Worm (Caenorhabditis elegans): ENCODE measurements around the gene fbxb-83.
"Not testable (repeated sequence)": the region's sequence is repeated elsewhere in the genome, so short reads cannot be mapped to it uniquely, and the experiment has no call there.

The fbxb-83 gene

DNA sequence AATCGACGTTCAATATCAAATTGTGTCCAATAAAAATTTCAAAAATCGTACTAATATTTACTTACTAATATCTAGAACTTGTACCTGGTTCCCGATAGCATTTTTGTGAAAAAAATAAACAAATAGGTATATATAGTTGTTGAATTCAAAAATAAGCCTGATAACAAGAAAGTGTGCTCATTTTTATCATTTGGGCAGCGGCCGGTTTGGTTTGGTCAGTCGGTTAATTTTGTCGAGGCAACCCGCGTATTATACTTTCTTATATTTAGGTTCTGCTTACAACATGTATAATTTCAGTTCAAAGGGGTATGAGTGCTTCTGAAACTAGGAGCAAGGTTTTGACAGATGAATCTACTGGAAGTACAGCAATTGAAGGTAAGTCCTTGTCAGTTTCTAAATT lies 14.4 kb downstream of the fbxb-83 start, which contains the start of the genes nhr-280 and C29F9.2:
Gene nhr-280 (minus strand): TSS at position 101 of the 400 bp plus-strand sequence.
Gene C29F9.2 (plus strand): TSS at position 298 of the 400 bp plus-strand sequence.
- TF ChIP-seq blmp-1 (tag; optimal IDR thresholded peaks at IDR 0.05) (no peak), ceh-83 (GFP tag; optimal IDR thresholded peaks at IDR 0.05) (no peak), tbx-8 (GFP tag; optimal IDR thresholded peaks at IDR 0.05) (no peak), snpc-4 (tag; optimal IDR thresholded peaks at IDR 0.05) (no peak), mab-5 (tag; optimal IDR thresholded peaks at IDR 0.05) (no peak), pha-4 (tag; optimal IDR thresholded peaks at IDR 0.05) (no peak), M03D4.4 (tag; optimal IDR thresholded peaks at IDR 0.05) (no peak), nhr-237 (tag; optimal IDR thresholded peaks at IDR 0.05) (no peak), lin-13 (tag; optimal IDR thresholded peaks at IDR 0.05) (no peak), lin-32 (GFP tag; optimal IDR thresholded peaks at IDR 0.05) (no peak)

DNA sequence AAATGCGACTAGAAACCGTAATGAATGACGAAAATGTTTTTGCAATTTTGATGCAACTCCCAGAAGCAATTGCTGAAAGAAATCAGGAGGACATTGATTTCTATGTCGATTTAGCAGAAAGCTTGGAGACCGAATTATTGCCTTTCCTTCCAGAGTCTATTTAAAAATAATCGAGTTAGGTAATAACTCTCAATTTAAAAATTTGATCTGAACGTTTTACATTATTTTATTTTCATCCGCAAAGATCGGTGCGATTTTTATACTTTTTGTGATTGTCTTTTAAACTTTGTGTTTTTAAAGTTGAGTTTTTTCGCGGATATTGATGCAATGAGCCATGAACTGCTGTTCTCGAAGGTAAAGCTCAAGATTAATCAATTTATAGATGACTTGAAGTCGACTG lies 20.5 kb downstream of the fbxb-83 start, which contains the start of gene pals-23:
Gene pals-23 (plus strand): TSS at position 301 of the 400 bp plus-strand sequence.
- TF ChIP-seq nhr-237 (tag; optimal IDR thresholded peaks at IDR 0.05) (no peak), mab-5 (tag; optimal IDR thresholded peaks at IDR 0.05) (no peak), snpc-4 (tag; optimal IDR thresholded peaks at IDR 0.05) (no peak), zip-8 (tag; optimal IDR thresholded peaks at IDR 0.05) (no peak), elt-1 (tag; optimal IDR thresholded peaks at IDR 0.05; ENCODE audit: borderline replicate concordance, insufficient read depth) (no peak), M03D4.4 (tag; optimal IDR thresholded peaks at IDR 0.05) (no peak), blmp-1 (tag; optimal IDR thresholded peaks at IDR 0.05) (no peak), elt-3 (tag; optimal IDR thresholded peaks at IDR 0.05) (no peak), unc-120 (tag; optimal IDR thresholded peaks at IDR 0.05; ENCODE audit: poor library complexity, severe bottlenecking) (no peak), nhr-12 (tag; optimal IDR thresholded peaks at IDR 0.05) (no peak), ham-2 (GFP tag; optimal IDR thresholded peaks at IDR 0.05) (no peak), ceh-43 (GFP tag; optimal IDR thresholded peaks at IDR 0.05) (no peak), lin-13 (tag; optimal IDR thresholded peaks at IDR 0.05) (no peak)

DNA sequence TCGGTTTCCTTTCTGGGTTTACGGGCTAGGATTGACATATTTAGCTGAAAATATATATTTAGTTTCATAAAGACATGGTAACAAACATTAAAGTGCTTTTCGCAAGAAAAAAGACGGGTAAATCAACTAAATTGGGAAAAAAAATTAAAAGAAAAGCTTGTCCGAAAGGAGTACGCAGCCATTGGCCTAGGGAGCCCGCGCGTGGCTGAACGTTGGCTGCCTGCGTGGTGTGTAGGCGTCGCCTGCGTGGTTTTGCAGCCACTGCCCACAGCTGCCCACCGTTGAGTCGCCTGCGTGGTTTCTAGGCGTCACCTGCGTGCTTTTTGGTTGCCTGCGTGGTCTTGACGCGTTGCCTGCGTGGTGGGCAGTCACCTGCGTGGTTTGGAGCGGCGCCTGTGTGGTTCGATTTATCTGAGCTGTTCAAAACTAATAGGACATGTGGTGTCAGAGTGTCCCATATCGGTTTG lies 23.0 kb downstream of the fbxb-83 start, which contains the start of gene C29F9.12:
Gene C29F9.12 (minus strand): TSS at position 51 of the 467 bp plus-strand sequence.
- TF ChIP-seq drap-1 (GFP tag; optimal IDR thresholded peaks at IDR 0.05); lin-13 (tag; optimal IDR thresholded peaks at IDR 0.05); mls-2 (tag; optimal IDR thresholded peaks at IDR 0.05): not testable (repeated sequence)

DNA sequence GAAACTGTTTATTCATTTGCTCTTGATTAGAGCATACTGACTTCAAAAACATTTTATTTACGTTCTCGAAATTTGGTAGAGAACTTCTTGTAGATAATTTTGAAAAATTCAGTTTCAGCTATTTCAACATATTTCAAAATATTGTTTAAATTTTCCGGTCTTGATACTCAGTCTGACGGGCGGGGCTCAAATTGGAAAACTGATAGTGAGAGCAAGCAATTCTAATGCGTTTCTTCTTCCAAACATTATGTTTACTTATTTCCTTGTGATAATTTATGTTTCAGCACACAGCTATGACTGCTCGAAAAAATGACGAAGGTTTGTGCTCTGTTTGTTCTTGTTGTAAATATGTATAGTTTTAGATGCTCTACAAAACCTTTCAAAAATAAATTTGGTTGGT lies 24.8 kb downstream of the fbxb-83 start, which contains the start of gene pals-24:
Gene pals-24 (plus strand): TSS at position 237 of the 400 bp plus-strand sequence.
- TF ChIP-seq hlh-1 (tag; optimal IDR thresholded peaks at IDR 0.05), result no peak
- TF ChIP-seq zip-8 (tag; optimal IDR thresholded peaks at IDR 0.05), result no peak
- no peak for TF ChIP-seq snpc-4 (tag; optimal IDR thresholded peaks at IDR 0.05)

DNA sequence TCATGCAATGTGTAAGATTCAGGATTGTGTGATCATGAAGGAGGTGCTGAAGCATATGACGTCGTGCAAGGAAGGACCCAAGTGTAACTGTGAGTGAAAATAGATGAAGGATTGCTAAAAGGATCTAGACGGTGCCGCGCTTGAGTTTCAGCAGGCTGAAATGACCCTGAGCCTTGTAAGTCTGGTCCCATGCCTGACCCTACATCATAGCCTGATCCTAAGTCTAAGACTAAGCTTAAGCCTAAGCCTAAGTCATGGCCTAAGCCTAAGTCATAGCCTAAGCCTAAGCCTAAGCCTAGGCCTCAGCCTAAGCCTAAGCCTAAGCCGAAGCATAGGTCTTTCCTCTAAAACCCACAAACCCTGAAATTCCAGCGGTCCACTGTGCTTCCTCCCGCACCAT lies 27.2 kb downstream of the fbxb-83 start:
- TF ChIP-seq nhr-76 (tag; optimal IDR thresholded peaks at IDR 0.05) (no peak), ceh-43 (GFP tag; optimal IDR thresholded peaks at IDR 0.05) (no peak), zip-8 (tag; optimal IDR thresholded peaks at IDR 0.05) (no peak)

DNA sequence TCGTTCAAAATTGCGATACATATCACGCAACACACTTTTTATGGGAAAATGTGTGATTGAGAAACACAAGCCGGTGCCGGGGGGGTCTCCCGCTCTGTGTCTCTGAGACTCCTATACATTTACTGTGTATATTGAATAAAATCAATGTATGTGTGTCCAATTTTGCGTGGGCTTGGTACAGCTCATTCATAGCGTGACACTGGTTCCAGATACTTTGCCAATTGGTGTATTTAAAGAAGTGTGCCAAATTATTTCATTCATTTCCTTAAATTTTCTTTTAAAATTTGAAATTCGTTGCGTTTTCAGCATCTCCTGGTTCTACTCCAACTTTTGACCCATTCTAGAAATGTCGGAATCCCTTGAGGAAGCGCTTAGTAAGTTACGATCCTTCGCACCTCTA lies 27.8 kb downstream of the fbxb-83 start, which contains the start of gene C29F9.5:
Gene C29F9.5 (plus strand): TSS at position 301 of the 400 bp plus-strand sequence.
- TF ChIP-seq mab-5 (tag; optimal IDR thresholded peaks at IDR 0.05) (no peak), elt-3 (tag; optimal IDR thresholded peaks at IDR 0.05) (no peak), cnd-1 (tag; optimal IDR thresholded peaks at IDR 0.05) (no peak), nhr-237 (tag; optimal IDR thresholded peaks at IDR 0.05) (no peak), zip-8 (tag; optimal IDR thresholded peaks at IDR 0.05) (no peak), ces-1 (GFP tag; optimal IDR thresholded peaks at IDR 0.05) (no peak), ceh-83 (GFP tag; optimal IDR thresholded peaks at IDR 0.05) (no peak), M03D4.4 (tag; optimal IDR thresholded peaks at IDR 0.05) (no peak)

DNA sequence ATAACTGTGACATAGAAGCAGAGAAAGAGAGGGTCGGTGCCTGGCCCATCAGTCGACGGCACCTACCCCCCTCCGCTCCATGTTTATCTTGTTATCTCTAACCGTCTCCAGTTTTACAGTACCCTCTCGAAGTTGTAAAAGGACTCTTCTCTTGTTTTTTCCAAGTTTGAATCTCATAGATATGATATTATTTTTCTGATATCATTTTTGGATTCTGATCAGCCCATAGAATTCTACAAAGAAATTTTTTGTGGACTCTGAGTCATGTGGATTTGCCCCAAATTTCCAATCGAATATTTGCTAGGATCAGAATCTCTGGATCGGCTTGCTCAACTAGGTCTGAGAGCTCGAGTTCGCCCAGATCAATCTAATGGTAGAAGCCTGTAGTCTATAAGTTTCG lies 30.4 kb downstream of the fbxb-83 start, which contains the start of gene C29F9.6:
Gene C29F9.6 (plus strand): TSS at position 301 of the 400 bp plus-strand sequence.
- TF ChIP-seq lin-13 (tag; optimal IDR thresholded peaks at IDR 0.05) (no peak), bed-3 (GFP tag; optimal IDR thresholded peaks at IDR 0.05) (no peak), elt-1 (tag; optimal IDR thresholded peaks at IDR 0.05; ENCODE audit: borderline replicate concordance, insufficient read depth) (no peak), zip-8 (tag; optimal IDR thresholded peaks at IDR 0.05) (no peak), snpc-4 (tag; optimal IDR thresholded peaks at IDR 0.05) (no peak), lin-32 (GFP tag; optimal IDR thresholded peaks at IDR 0.05) (no peak)

All from whole organism, mixed stage, embryonic.